Fruit fly (Drosophila melanogaster): ENCODE data around the gene CG10041.

DNA sequence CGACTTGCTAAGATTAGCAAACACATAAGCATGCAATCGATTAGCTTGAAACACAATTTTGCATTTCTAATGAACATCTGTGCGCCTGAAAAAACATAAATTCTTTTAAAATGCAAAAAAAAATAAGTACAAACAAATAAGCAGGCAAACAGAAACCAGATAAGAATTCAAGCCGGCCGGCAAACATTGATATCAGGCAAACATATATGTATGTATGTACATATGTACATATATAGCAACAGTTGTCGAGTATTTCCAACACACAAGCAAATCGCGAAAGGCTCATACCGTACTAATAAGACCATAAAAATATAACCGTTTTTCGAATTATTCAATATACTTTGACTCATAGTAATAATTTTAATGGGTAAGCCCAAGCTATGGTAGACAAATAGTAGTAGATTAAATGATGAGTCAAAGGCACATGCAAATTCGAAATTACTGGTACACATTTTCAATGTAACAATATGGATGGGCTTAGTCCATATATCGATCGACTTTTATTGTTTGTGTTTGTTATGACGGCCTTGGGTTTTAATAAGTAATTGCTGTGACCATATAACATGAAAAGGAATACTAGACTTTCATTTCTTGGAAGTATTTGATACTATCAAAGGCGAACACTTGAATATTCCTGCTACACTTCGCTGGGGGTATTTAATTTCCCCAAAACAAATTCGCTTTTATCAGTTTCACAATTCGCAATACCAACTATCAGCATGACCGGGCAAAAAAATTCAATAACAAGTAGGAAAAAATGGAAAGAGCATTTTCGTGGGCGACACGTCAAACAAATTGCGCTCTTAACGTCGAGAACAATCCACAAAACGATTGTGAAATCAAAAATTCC lies 18.1 kb upstream of the CG10041 start:
- TF ChIP-seq psq (optimal IDR thresholded peaks at IDR 0.05) (no peak), CG8478 (optimal IDR thresholded peaks at IDR 0.05) (no peak)

Data from whole organism.